Worm (Caenorhabditis elegans) whole organism, L4 larva: ENCODE results near the gene pgm-2.

ENCODE experiments used
- T26A8.4 ChIP-seq: fragments of 200-800 bp; sonication (Bioruptor generic); IDR thresholded peaks from 2 replicates; pipeline ENCODE4 v1.3.6; 2022; ENCODE audit warnings: missing genetic modification characterization, missing compliant biosample characterization
- Y5F2A.4 ChIP-seq: fragments of 200-800 bp; sonication (Bioruptor generic); optimal IDR thresholded peaks from 2 replicates; lab custom pipeline; 2018; ENCODE audit warnings: mild to moderate bottlenecking, missing genetic modification characterization, missing compliant biosample characterization
- ZK337.2 ChIP-seq: fragments of 200-800 bp; sonication (Bioruptor generic); IDR thresholded peaks from 2 replicates; pipeline ENCODE4 v1.3.6; 2022; ENCODE audit warnings: missing genetic modification reagents, missing genetic modification characterization, missing compliant biosample characterization
- ZK546.5 ChIP-seq, 2 experiments: sonication (generic microtip); optimal IDR thresholded peaks; 2 replicates each; lab custom pipeline; 2017; ENCODE audit warnings: missing biosample characterization in 2 of 2, missing genetic modification characterization in 2 of 2
- aha-1 ChIP-seq: fragments of 150-350 bp; peaks from one replicate; lab custom pipeline; 2014; ENCODE audit warnings: missing biosample characterization, missing genetic modification characterization
- aly-2 ChIP-seq: sonication (generic microtip); optimal IDR thresholded peaks from 2 replicates; lab custom pipeline; 2018; ENCODE audit warnings: missing biosample characterization, missing genetic modification characterization
- attf-4 ChIP-seq: sonication (generic microtip); optimal IDR thresholded peaks from 3 replicates; lab custom pipeline; 2017; ENCODE audit warnings: missing biosample characterization, missing genetic modification characterization
- ceh-62 ChIP-seq: sonication (generic microtip); optimal IDR thresholded peaks from 2 replicates; lab custom pipeline; 2017; ENCODE audit warnings: missing biosample characterization, missing genetic modification characterization
- ceh-82 ChIP-seq: sonication (generic microtip); optimal IDR thresholded peaks from 2 replicates; lab custom pipeline; 2017; ENCODE audit warnings: missing biosample characterization, missing genetic modification characterization
- cey-2 ChIP-seq: sonication (generic microtip); optimal IDR thresholded peaks from 3 replicates; lab custom pipeline; 2017; ENCODE audit warnings: missing genetic modification characterization, mild to moderate bottlenecking, missing compliant biosample characterization, antibody characterized with exemption, borderline replicate concordance; ENCODE audit not compliant: insufficient read depth
- daf-8 ChIP-seq: fragments of 200-800 bp; sonication (Bioruptor generic); IDR thresholded peaks from 2 replicates; pipeline ENCODE4 v1.3.6; 2022; ENCODE audit warnings: missing genetic modification characterization, missing compliant biosample characterization
- dmd-6 ChIP-seq: fragments of 200-800 bp; sonication (Bioruptor generic); IDR thresholded peaks from 2 replicates; pipeline ENCODE4 v1.3.6; 2022; ENCODE audit warnings: missing genetic modification reagents, missing genetic modification characterization, missing compliant biosample characterization
- duxl-1 ChIP-seq: sonication (generic microtip); optimal IDR thresholded peaks from 2 replicates; lab custom pipeline; 2016; ENCODE audit warnings: mild to moderate bottlenecking, missing genetic modification characterization, moderate library complexity, missing compliant biosample characterization; ENCODE audit not compliant: poor library complexity
- dve-1 ChIP-seq: sonication (generic microtip); optimal IDR thresholded peaks from 2 replicates; lab custom pipeline; 2017; ENCODE audit warnings: antibody characterized with exemption, mild to moderate bottlenecking, missing genetic modification characterization, missing compliant biosample characterization; ENCODE audit not compliant: insufficient read depth
- fkh-10 ChIP-seq: fragments of 150-350 bp; optimal IDR thresholded peaks from 2 replicates; lab custom pipeline; 2014; ENCODE audit warnings: missing biosample characterization, missing genetic modification reagents, missing genetic modification characterization
- gei-8 ChIP-seq: fragments of 200-800 bp; sonication (Bioruptor generic); optimal IDR thresholded peaks from 2 replicates; lab custom pipeline; 2018; ENCODE audit warnings: mild to moderate bottlenecking, missing genetic modification characterization, missing compliant biosample characterization
- hlh-11 ChIP-seq: fragments of 200-800 bp; sonication (Bioruptor generic); optimal IDR thresholded peaks from 2 replicates; lab custom pipeline; 2018; ENCODE audit warnings: mild to moderate bottlenecking, missing genetic modification characterization, missing compliant biosample characterization
- lim-7 ChIP-seq: fragments of 200-800 bp; sonication (Bioruptor generic); IDR thresholded peaks from 2 replicates; pipeline ENCODE4 v1.3.6; 2022; ENCODE audit warnings: missing genetic modification characterization, missing compliant biosample characterization
- lin-13 ChIP-seq: fragments of 150-350 bp; optimal IDR thresholded peaks from 2 replicates; lab custom pipeline; 2014; ENCODE audit warnings: missing biosample characterization, missing genetic modification reagents, missing genetic modification characterization
- lin-15B ChIP-seq: fragments of 150-350 bp; sonication (generic microtip); optimal IDR thresholded peaks from 3 replicates; lab custom pipeline; 2014; ENCODE audit warnings: missing biosample characterization, missing genetic modification characterization
- lin-29 ChIP-seq: fragments of 200-800 bp; sonication (Bioruptor generic); IDR thresholded peaks from 2 replicates; pipeline ENCODE4 v1.3.6; 2022; ENCODE audit warnings: missing genetic modification reagents, missing genetic modification characterization, missing compliant biosample characterization
- lir-3 ChIP-seq: sonication (generic microtip); optimal IDR thresholded peaks from 2 replicates; lab custom pipeline; 2016; ENCODE audit warnings: mild to moderate bottlenecking, missing genetic modification characterization, missing compliant biosample characterization
- lsy-2 ChIP-seq, 2 experiments: fragments of 150-350 bp in 1 of 2; sonication (generic microtip) in 1 of 2; optimal IDR thresholded peaks; 2 replicates each; lab custom pipeline; 2014 to 2017; ENCODE audit warnings: missing biosample characterization in 2 of 2, missing genetic modification characterization in 2 of 2
- mes-2 ChIP-seq: sonication (generic microtip); optimal IDR thresholded peaks from 2 replicates; lab custom pipeline; 2016; ENCODE audit warnings: missing genotype, mild to moderate bottlenecking, missing genetic modification characterization, missing compliant biosample characterization; ENCODE audit not compliant: poor library complexity, severe bottlenecking
- mxl-3 ChIP-seq: fragments of 200-800 bp; sonication (Bioruptor generic); optimal IDR thresholded peaks from 2 replicates; lab custom pipeline; 2018; ENCODE audit warnings: mild to moderate bottlenecking, missing genetic modification characterization, missing compliant biosample characterization
- nhr-237 ChIP-seq: sonication (generic microtip); optimal IDR thresholded peaks from 2 replicates; lab custom pipeline; 2017; ENCODE audit warnings: missing biosample characterization, missing genetic modification characterization
- nhr-25 ChIP-seq: sonication (generic microtip); optimal IDR thresholded peaks from 2 replicates; lab custom pipeline; 2017; ENCODE audit warnings: missing genetic modification characterization, mild to moderate bottlenecking, missing compliant biosample characterization, antibody characterized with exemption, moderate library complexity, borderline replicate concordance; ENCODE audit not compliant: insufficient read depth
- nhr-28 ChIP-seq: fragments of 150-350 bp; optimal IDR thresholded peaks from 2 replicates; lab custom pipeline; 2014; ENCODE audit warnings: missing biosample characterization, missing genetic modification characterization
- nhr-48 ChIP-seq: sonication (generic microtip); optimal IDR thresholded peaks from 2 replicates; lab custom pipeline; 2016; ENCODE audit warnings: mild to moderate bottlenecking, missing genetic modification characterization, missing compliant biosample characterization
- pha-4 ChIP-seq, 2 experiments: fragments of 150-350 bp in 1 of 2; fragments of 200-800 bp in 1 of 2; sonication (Bioruptor generic) in 1 of 2; IDR thresholded peaks in 1 of 2; optimal IDR thresholded peaks in 1 of 2; 2 replicates each; pipeline versions ENCODE4 v1.3.6 to Lab custom; 2014 to 2022; ENCODE audit warnings: missing genetic modification characterization in 2 of 2, missing genetic modification reagents in 2 of 2, missing biosample characterization in 1 of 2, missing compliant biosample characterization in 1 of 2
- pqm-1 ChIP-seq: sonication (generic microtip); optimal IDR thresholded peaks from 2 replicates; lab custom pipeline; 2017; ENCODE audit warnings: missing biosample characterization, missing genetic modification characterization
- skn-1 ChIP-seq: fragments of 150-350 bp; optimal IDR thresholded peaks from 2 replicates; lab custom pipeline; 2014; ENCODE audit warnings: missing biosample characterization, missing genetic modification characterization
- snpc-4 ChIP-seq: fragments of 150-350 bp; optimal IDR thresholded peaks from 2 replicates; lab custom pipeline; 2014; ENCODE audit warnings: missing biosample characterization, missing genetic modification characterization
- tag-97 ChIP-seq: fragments of 200-800 bp; sonication (Bioruptor generic); IDR thresholded peaks from 2 replicates; pipeline ENCODE4 v1.3.6; 2022; ENCODE audit warnings: missing genetic modification characterization, missing compliant biosample characterization
- tra-1 ChIP-seq: fragments of 200-800 bp; sonication (Bioruptor generic); IDR thresholded peaks from 2 replicates; pipeline ENCODE4 v1.3.6; 2022; ENCODE audit warnings: missing genetic modification reagents, missing genetic modification characterization, missing compliant biosample characterization
- unc-130 ChIP-seq: sonication (generic microtip); optimal IDR thresholded peaks from 2 replicates; lab custom pipeline; 2016; ENCODE audit warnings: missing genetic modification reagents, missing genetic modification characterization, missing compliant biosample characterization
- unc-39 ChIP-seq: sonication (generic microtip); optimal IDR thresholded peaks from 2 replicates; lab custom pipeline; 2017; ENCODE audit warnings: missing biosample characterization, missing genetic modification characterization
- unc-62 ChIP-seq, 3 experiments: fragments of 150-350 bp in 1 of 3; sonication (generic microtip); optimal IDR thresholded peaks in 2 of 3; peaks in 1 of 3; 1 replicate in 1 of 3; 2 replicates in 2 of 3; lab custom pipeline; 2014 to 2017; ENCODE audit warnings: missing biosample characterization in 3 of 3, missing genetic modification characterization in 3 of 3, missing genetic modification reagents in 3 of 3, missing genotype in 1 of 3
- zag-1 ChIP-seq: fragments of 150-350 bp; optimal IDR thresholded peaks from 2 replicates; lab custom pipeline; 2014; ENCODE audit warnings: missing biosample characterization, missing genetic modification characterization
- zip-2 ChIP-seq: fragments of 150-350 bp; optimal IDR thresholded peaks from 2 replicates; lab custom pipeline; 2014; ENCODE audit warnings: missing biosample characterization, missing genetic modification characterization

The pgm-2 gene

ce11 chrIII:13322578-13322977, 23.4 kb downstream of the pgm-2 start, which contains the start of gene F53A2.11:
Gene F53A2.11, minus strand, starts transcription at chrIII:13322678.
- TF ChIP-seq lsy-2 (tag; optimal IDR thresholded peaks at IDR 0.05; lab: Kevin White, UChicago) (no peak), aly-2 (tag; lab: Kevin White, UChicago) (no peak), fkh-10 (GFP tag; lab: Kevin White, UChicago) (no peak), nhr-237 (tag; lab: Kevin White, UChicago) (no peak), lim-7 (GFP tag; lab: Robert Waterston, UW) (no peak), dve-1 (tag; lab: Kevin White, UChicago) (no peak), lin-15B (no peak), hlh-11 (tag; lab: Kevin White, UChicago) (no peak), ZK546.5 (tag; optimal IDR thresholded peaks at IDR 0.05; lab: Kevin White, UChicago) (no peak), lin-29 (GFP tag; lab: Robert Waterston, UW) (no peak)

DNA sequence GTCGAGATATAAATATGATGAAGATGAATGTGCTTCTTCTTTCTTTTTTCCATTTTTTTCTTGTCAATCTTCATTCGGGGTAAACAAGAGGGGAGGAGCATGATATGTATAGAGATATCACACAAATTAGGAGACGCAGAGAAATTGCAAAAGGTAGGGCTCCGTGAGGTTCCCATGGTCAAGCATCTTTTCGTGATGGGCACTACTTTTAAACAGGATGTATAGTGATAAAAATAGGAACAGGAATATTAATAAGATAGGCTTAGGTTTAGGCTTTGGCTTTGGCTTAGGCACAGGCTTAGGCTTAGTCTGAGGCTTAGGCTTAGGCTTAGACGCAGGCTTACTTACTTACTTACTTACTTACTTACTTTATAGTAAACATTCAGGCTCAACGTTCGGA, 25.6 kb downstream of the pgm-2 start, which contains the start of gene F53A2.1:
F53A2.1 (minus strand) TSS at position 101 of the 400 bp plus-strand sequence.
- TF ChIP-seq gei-8 (GFP tag; lab: Kevin White, UChicago): no peak
- no peak for TF ChIP-seq T26A8.4 (GFP tag; lab: Robert Waterston, UW)
- no peak for TF ChIP-seq pha-4 (GFP tag; IDR thresholded peaks at IDR 0.05; lab: Robert Waterston, UW)
- TF ChIP-seq pha-4 (tag; optimal IDR thresholded peaks at IDR 0.05; lab: Kevin White, UChicago): no peak
- no peak for TF ChIP-seq nhr-25 (tag; lab: Kevin White, UChicago)
- TF ChIP-seq Y5F2A.4 (GFP tag; lab: Kevin White, UChicago): no peak
- TF ChIP-seq skn-1 (tag; lab: Kevin White, UChicago): no peak
- TF ChIP-seq lin-13 (GFP tag; lab: Kevin White, UChicago): no peak
- no peak for TF ChIP-seq attf-4 (tag; lab: Kevin White, UChicago)
- no peak for TF ChIP-seq ceh-82 (tag; lab: Kevin White, UChicago)
- TF ChIP-seq unc-130 (GFP tag; lab: Kevin White, UChicago): no peak
- TF ChIP-seq fkh-10 (GFP tag; lab: Kevin White, UChicago): no peak
- no peak for TF ChIP-seq dmd-6 (GFP tag; lab: Robert Waterston, UW)
- no peak for TF ChIP-seq tag-97 (GFP tag; lab: Robert Waterston, UW)
- no peak for TF ChIP-seq hlh-11 (tag; lab: Kevin White, UChicago)
- no peak for TF ChIP-seq mxl-3 (GFP tag; lab: Kevin White, UChicago)
- no peak for TF ChIP-seq ZK546.5 (tag; optimal IDR thresholded peaks at IDR 0.05; lab: Kevin White, UChicago)
- no peak for TF ChIP-seq zip-2 (tag; lab: Kevin White, UChicago)

ce11 chrIII:13328911-13329310, 29.7 kb downstream of the pgm-2 start:
- TF ChIP-seq nhr-28: no peak
- no peak for TF ChIP-seq aha-1 (tag; lab: Kevin White, UChicago)
- TF ChIP-seq ceh-62 (tag; lab: Kevin White, UChicago): no peak
- no peak for TF ChIP-seq unc-39
- no peak for TF ChIP-seq cey-2
- TF ChIP-seq dmd-6 (GFP tag; lab: Robert Waterston, UW): no peak
- TF ChIP-seq duxl-1 (tag; lab: Kevin White, UChicago): no peak
- TF ChIP-seq ZK337.2 (GFP tag; lab: Robert Waterston, UW): no peak
- no peak for TF ChIP-seq unc-62 (GFP tag; optimal IDR thresholded peaks at IDR 0.05 in 1 of 2; lab: Kevin White, UChicago)
- TF ChIP-seq unc-62 (tag; optimal IDR thresholded peaks at IDR 0.05; lab: Kevin White, UChicago): no peak
- no peak for TF ChIP-seq nhr-237 (tag; lab: Kevin White, UChicago)
- no peak for TF ChIP-seq zag-1 (tag; lab: Kevin White, UChicago)
- no peak for TF ChIP-seq pqm-1
- no peak for TF ChIP-seq daf-8 (GFP tag; lab: Robert Waterston, UW)
- no peak for TF ChIP-seq lir-3 (tag; lab: Kevin White, UChicago)
- TF ChIP-seq gei-8 (GFP tag; lab: Kevin White, UChicago): no peak
- no peak for TF ChIP-seq tra-1 (GFP tag; lab: Robert Waterston, UW)
- no peak for TF ChIP-seq nhr-48
- no peak for TF ChIP-seq mes-2 (tag; lab: Kevin White, UChicago)
- TF ChIP-seq snpc-4 (tag; lab: Kevin White, UChicago): no peak
